Worm (Caenorhabditis elegans) whole organism, mixed stage, embryonic: ENCODE measurements around the gene Y75B8A.44.

Experiments
- M03D4.4 ChIP-seq: sonication (generic microtip); optimal IDR thresholded peaks from 2 replicates; lab custom pipeline; 2017; ENCODE audit warnings: mild to moderate bottlenecking, missing genetic modification characterization, missing compliant biosample characterization
- bed-3 ChIP-seq: fragments of 200-800 bp; sonication (Bioruptor generic); optimal IDR thresholded peaks from 3 replicates; lab custom pipeline; 2018; ENCODE audit warnings: mild to moderate bottlenecking, missing genetic modification characterization, moderate library complexity, missing compliant biosample characterization
- blmp-1 ChIP-seq: fragments of 150-350 bp; optimal IDR thresholded peaks from 2 replicates; lab custom pipeline; 2014; ENCODE audit warnings: missing biosample characterization, missing genetic modification characterization
- ceh-39 ChIP-seq: fragments of 150-350 bp; optimal IDR thresholded peaks from 2 replicates; lab custom pipeline; 2014; ENCODE audit warnings: missing biosample characterization, missing genetic modification characterization
- ceh-43 ChIP-seq: fragments of 200-800 bp; sonication (Bioruptor generic); optimal IDR thresholded peaks from 2 replicates; lab custom pipeline; 2018; ENCODE audit warnings: mild to moderate bottlenecking, missing genetic modification characterization, moderate library complexity, missing compliant biosample characterization
- ceh-83 ChIP-seq: fragments of 200-800 bp; sonication (Bioruptor generic); optimal IDR thresholded peaks from 2 replicates; lab custom pipeline; 2018; ENCODE audit warnings: mild to moderate bottlenecking, missing genetic modification characterization, missing compliant biosample characterization
- ces-1 ChIP-seq: fragments of 150-350 bp; optimal IDR thresholded peaks from 2 replicates; lab custom pipeline; 2014; ENCODE audit warnings: missing biosample characterization, missing genetic modification reagents, missing genetic modification characterization
- cnd-1 ChIP-seq: fragments of 200-800 bp; sonication (Bioruptor generic); optimal IDR thresholded peaks from 2 replicates; lab custom pipeline; 2018; ENCODE audit warnings: mild to moderate bottlenecking, missing genetic modification characterization, missing compliant biosample characterization
- drap-1 ChIP-seq: fragments of 200-800 bp; sonication (Bioruptor generic); optimal IDR thresholded peaks from 3 replicates; lab custom pipeline; 2018; ENCODE audit warnings: mild to moderate bottlenecking, missing genetic modification characterization, missing compliant biosample characterization
- elt-1 ChIP-seq: sonication (generic microtip); optimal IDR thresholded peaks from 2 replicates; lab custom pipeline; 2017; ENCODE audit warnings: missing genetic modification characterization, mild to moderate bottlenecking, missing compliant biosample characterization, antibody characterized with exemption, moderate library complexity, borderline replicate concordance; ENCODE audit not compliant: insufficient read depth
- elt-3 ChIP-seq: fragments of 150-350 bp; optimal IDR thresholded peaks from 2 replicates; lab custom pipeline; 2014; ENCODE audit warnings: missing biosample characterization, missing genetic modification characterization
- flh-1 ChIP-seq: fragments of 200-800 bp; sonication (Bioruptor generic); optimal IDR thresholded peaks from 2 replicates; lab custom pipeline; 2018; ENCODE audit warnings: mild to moderate bottlenecking, missing genetic modification characterization, moderate library complexity, missing compliant biosample characterization
- ham-2 ChIP-seq: fragments of 200-800 bp; sonication (Bioruptor generic); optimal IDR thresholded peaks from 2 replicates; lab custom pipeline; 2018; ENCODE audit warnings: mild to moderate bottlenecking, missing genetic modification characterization, missing compliant biosample characterization
- hlh-1 ChIP-seq: fragments of 150-350 bp; optimal IDR thresholded peaks from 2 replicates; lab custom pipeline; 2014; ENCODE audit warnings: missing biosample characterization, missing genetic modification reagents, missing genetic modification characterization
- lin-13 ChIP-seq: fragments of 150-350 bp; optimal IDR thresholded peaks from 2 replicates; lab custom pipeline; 2014; ENCODE audit warnings: missing biosample characterization, missing genetic modification characterization
- lin-32 ChIP-seq: fragments of 200-800 bp; sonication (Bioruptor generic); optimal IDR thresholded peaks from 2 replicates; lab custom pipeline; 2018; ENCODE audit warnings: mild to moderate bottlenecking, missing genetic modification characterization, missing compliant biosample characterization
- lsy-2 ChIP-seq: fragments of 150-350 bp; optimal IDR thresholded peaks from 2 replicates; lab custom pipeline; 2014; ENCODE audit warnings: missing biosample characterization, missing genetic modification characterization
- mab-5 ChIP-seq: fragments of 150-350 bp; optimal IDR thresholded peaks from 2 replicates; lab custom pipeline; 2014; ENCODE audit warnings: missing biosample characterization, missing genetic modification characterization
- mep-1 ChIP-seq: fragments of 150-350 bp; optimal IDR thresholded peaks from 2 replicates; lab custom pipeline; 2017; ENCODE audit warnings: missing biosample characterization, missing genetic modification reagents, missing genetic modification characterization, inconsistent platforms
- mls-2 ChIP-seq: sonication (generic microtip); optimal IDR thresholded peaks from 2 replicates; lab custom pipeline; 2016; ENCODE audit warnings: mild to moderate bottlenecking, missing genetic modification characterization, moderate library complexity, missing compliant biosample characterization
- nhr-12 ChIP-seq: fragments of 150-350 bp; optimal IDR thresholded peaks from 2 replicates; lab custom pipeline; 2014; ENCODE audit warnings: missing biosample characterization, missing genetic modification characterization
- nhr-2 ChIP-seq: fragments of 150-350 bp; optimal IDR thresholded peaks from 2 replicates; lab custom pipeline; 2014; ENCODE audit warnings: missing biosample characterization, missing genetic modification characterization
- nhr-237 ChIP-seq: fragments of 150-350 bp; optimal IDR thresholded peaks from 2 replicates; lab custom pipeline; 2014; ENCODE audit warnings: missing biosample characterization, missing genetic modification characterization
- nhr-28 ChIP-seq: fragments of 150-350 bp; optimal IDR thresholded peaks from 2 replicates; lab custom pipeline; 2014; ENCODE audit warnings: missing biosample characterization, missing genetic modification characterization
- pha-4 ChIP-seq: fragments of 150-350 bp; optimal IDR thresholded peaks from 2 replicates; lab custom pipeline; 2018; ENCODE audit warnings: missing biosample characterization, missing genetic modification reagents, missing genetic modification characterization
- sem-2 ChIP-seq: fragments of 200-800 bp; sonication (Bioruptor generic); optimal IDR thresholded peaks from 2 replicates; lab custom pipeline; 2018; ENCODE audit warnings: mild to moderate bottlenecking, missing genetic modification characterization, missing compliant biosample characterization
- sptf-1 ChIP-seq: sonication (generic microtip); optimal IDR thresholded peaks from 2 replicates; lab custom pipeline; 2017; ENCODE audit warnings: mild to moderate bottlenecking, missing genetic modification characterization, moderate library complexity, missing compliant biosample characterization
- tbx-8 ChIP-seq: fragments of 200-800 bp; sonication (Bioruptor generic); optimal IDR thresholded peaks from 2 replicates; lab custom pipeline; 2018; ENCODE audit warnings: mild to moderate bottlenecking, missing genetic modification characterization, moderate library complexity, missing compliant biosample characterization
- unc-120 ChIP-seq: sonication (generic microtip); optimal IDR thresholded peaks from 2 replicates; lab custom pipeline; 2017; ENCODE audit warnings: missing genetic modification characterization, missing compliant biosample characterization; ENCODE audit not compliant: poor library complexity, severe bottlenecking
- unc-39 ChIP-seq: fragments of 150-350 bp; optimal IDR thresholded peaks from 2 replicates; lab custom pipeline; 2014; ENCODE audit warnings: missing biosample characterization, missing genetic modification characterization
- unc-62 ChIP-seq: fragments of 150-350 bp; optimal IDR thresholded peaks from 2 replicates; lab custom pipeline; 2014; ENCODE audit warnings: missing biosample characterization, missing genetic modification reagents, missing genetic modification characterization
- zip-8 ChIP-seq: fragments of 150-350 bp; optimal IDR thresholded peaks from 2 replicates; lab custom pipeline; 2014; ENCODE audit warnings: missing biosample characterization, missing genetic modification characterization
- ztf-11 ChIP-seq: fragments of 150-350 bp; optimal IDR thresholded peaks from 2 replicates; lab custom pipeline; 2014; ENCODE audit warnings: missing biosample characterization, missing genetic modification characterization

Y75B8A.44 gene

ce11 chrIII:12202437-12202836 is 8.1 kb downstream of the Y75B8A.44 start, which contains the start of gene osm-12:
Gene osm-12 (minus strand): TSS chrIII:12202537.
- TF ChIP-seq unc-62 (GFP tag; lab: Kevin White, UChicago), result no peak
- TF ChIP-seq unc-39, result no peak
- TF ChIP-seq ceh-39 (tag; lab: Kevin White, UChicago), result no peak
- TF ChIP-seq blmp-1 (tag; lab: Kevin White, UChicago), result no peak
- TF ChIP-seq flh-1 (GFP tag; lab: Kevin White, UChicago), result no peak
- no peak for TF ChIP-seq mab-5
- TF ChIP-seq zip-8, result no peak
- no peak for TF ChIP-seq drap-1 (GFP tag; lab: Kevin White, UChicago)
- no peak for TF ChIP-seq nhr-28 (tag; lab: Kevin White, UChicago)
- TF ChIP-seq elt-3 (tag; lab: Kevin White, UChicago), result no peak
- TF ChIP-seq nhr-12, result no peak
- no peak for TF ChIP-seq sem-2 (GFP tag; lab: Kevin White, UChicago)
- TF ChIP-seq lin-13, result no peak
- no peak for TF ChIP-seq nhr-237 (tag; lab: Kevin White, UChicago)
- TF ChIP-seq ztf-11, result no peak
- no peak for TF ChIP-seq ceh-43
- TF ChIP-seq unc-120 (tag; lab: Kevin White, UChicago), result no peak
- no peak for TF ChIP-seq ceh-83 (GFP tag; lab: Kevin White, UChicago)
- no peak for TF ChIP-seq lsy-2 (tag; lab: Kevin White, UChicago)
- no peak for TF ChIP-seq lin-32 (GFP tag; lab: Kevin White, UChicago)

DNA sequence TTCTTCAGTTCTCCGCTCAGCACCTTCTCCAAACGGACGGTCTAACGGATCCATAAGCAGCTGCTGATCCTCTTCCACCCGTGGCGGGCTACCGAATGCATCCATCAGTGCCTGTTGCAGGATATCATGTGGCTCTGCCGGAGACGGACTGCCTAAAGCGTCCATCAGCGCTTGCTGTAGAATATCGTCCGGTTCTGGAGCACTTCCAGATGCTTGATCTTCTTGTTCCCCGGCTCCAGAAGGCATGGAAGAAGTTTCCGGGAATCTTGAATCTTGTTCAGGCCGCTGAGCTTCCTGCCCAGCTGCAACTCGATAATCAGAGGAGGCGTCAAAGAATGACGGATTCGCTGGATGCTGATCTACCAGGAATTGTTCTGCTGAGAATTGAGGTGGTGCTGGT is 11.0 kb downstream of the Y75B8A.44 start:
- no peak for TF ChIP-seq nhr-28 (tag; lab: Kevin White, UChicago)

DNA sequence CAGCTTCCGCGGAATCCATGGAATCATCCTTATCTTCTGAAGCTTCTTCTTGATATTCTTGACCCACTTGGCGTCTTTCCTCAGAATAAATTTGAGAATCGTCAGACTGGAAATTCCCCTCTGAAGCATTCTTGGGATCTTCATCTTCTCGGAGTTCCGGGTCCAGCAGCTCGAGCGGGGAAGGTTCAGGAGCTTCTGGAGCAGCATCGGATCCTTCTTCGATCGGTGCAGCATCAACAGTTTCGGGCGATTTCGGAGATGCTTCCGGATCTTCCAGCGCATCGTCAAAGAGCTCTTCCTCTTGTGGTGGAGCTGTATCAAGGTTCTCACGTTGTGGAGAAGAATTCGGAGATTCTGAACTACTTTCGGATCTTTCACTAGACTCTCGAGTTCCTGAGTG is 13.3 kb downstream of the Y75B8A.44 start:
- no peak for TF ChIP-seq hlh-1
- TF ChIP-seq, all 35 proteins: peak for 0

ce11 chrIII:12215596-12215995 is 21.3 kb downstream of the Y75B8A.44 start, which contains the start of gene Y75B8A.13:
Gene Y75B8A.13 (minus strand): TSS chrIII:12215696.
- TF ChIP-seq lsy-2 (tag; lab: Kevin White, UChicago) (no peak), ceh-43 (no peak), nhr-2 (no peak), elt-1 (tag; lab: Kevin White, UChicago) (no peak), unc-39 (no peak), bed-3 (GFP tag; lab: Kevin White, UChicago) (no peak), unc-120 (tag; lab: Kevin White, UChicago) (no peak), sem-2 (GFP tag; lab: Kevin White, UChicago) (no peak), ham-2 (GFP tag; lab: Kevin White, UChicago) (no peak), nhr-237 (tag; lab: Kevin White, UChicago) (no peak), tbx-8 (GFP tag; lab: Kevin White, UChicago) (no peak), mep-1 (no peak), lin-13 (no peak), pha-4 (tag; lab: Kevin White, UChicago) (no peak)
- TF ChIP-seq, all 35 proteins: peak for 0

ce11 chrIII:12218078-12218477 is 23.8 kb downstream of the Y75B8A.44 start:
- TF ChIP-seq nhr-237 (tag; lab: Kevin White, UChicago), result no peak
- no peak for TF ChIP-seq elt-1 (tag; lab: Kevin White, UChicago)
- TF ChIP-seq cnd-1 (tag; lab: Kevin White, UChicago), result no peak
- TF ChIP-seq nhr-2, result no peak
- TF ChIP-seq unc-62 (GFP tag; lab: Kevin White, UChicago), result no peak
- TF ChIP-seq mls-2, result no peak
- TF ChIP-seq pha-4 (tag; lab: Kevin White, UChicago), result no peak
- TF ChIP-seq M03D4.4 (tag; lab: Kevin White, UChicago), result no peak
- TF ChIP-seq tbx-8 (GFP tag; lab: Kevin White, UChicago), result no peak
- no peak for TF ChIP-seq unc-39
- TF ChIP-seq flh-1 (GFP tag; lab: Kevin White, UChicago), result no peak
- TF ChIP-seq bed-3 (GFP tag; lab: Kevin White, UChicago), result no peak
- TF ChIP-seq mep-1, result no peak
- no peak for TF ChIP-seq sptf-1 (tag; lab: Kevin White, UChicago)
- TF ChIP-seq lin-32 (GFP tag; lab: Kevin White, UChicago), result no peak
- no peak for TF ChIP-seq sem-2 (GFP tag; lab: Kevin White, UChicago)
- TF ChIP-seq ces-1, result no peak
